Worm (Caenorhabditis elegans): Measurements from ENCODE around the gene C32B5.15.

ce11 chrII:923521-923920, 49.2 kb downstream of the C32B5.15 start, which contains the start of gene fbxc-28:
- TF ChIP-seq him-1 (tag; optimal IDR thresholded peaks at IDR 0.05) (no peak), dao-5 (tag; optimal IDR thresholded peaks at IDR 0.05) (no peak)

Measured in whole organism, L4/young adult.